Fruit fly (Drosophila melanogaster): ENCODE data around the gene CG31867.

CG31867 gene

dm6 chr2L:11100516-11101061, 44.6 kb downstream of the CG31867 start, which contains the start of gene Ge-1:
TSS of gene Ge-1 (minus strand) at chr2L:11100888.
- TF ChIP-seq CG8478 (optimal IDR thresholded peaks at IDR 0.05) (no peak), CTCF (optimal IDR thresholded peaks at IDR 0.05) (no peak)
